Worm (Caenorhabditis elegans) whole organism, L4/young adult: Measurements from ENCODE around the gene slrp-1.
A peak's percentile ranks its signal among the peaks of the same experiment; 100 is the strongest.

ENCODE experiments used
- W03F9.2 ChIP-seq: fragments of 150-350 bp; optimal IDR thresholded peaks from 2 replicates; lab custom pipeline; 2014; ENCODE audit warnings: missing biosample characterization, missing genetic modification characterization
- dao-5 ChIP-seq: sonication (generic microtip); optimal IDR thresholded peaks from 2 replicates; lab custom pipeline; 2016; ENCODE audit warnings: missing genotype, missing genetic modification characterization, moderate library complexity, missing compliant biosample characterization
- him-1 ChIP-seq: sonication (generic microtip); optimal IDR thresholded peaks from 2 replicates; lab custom pipeline; 2016; ENCODE audit warnings: missing genotype, missing genetic modification reagents, missing genetic modification characterization, missing compliant biosample characterization

Gene slrp-1

ce11 chrV:13568533-13568932 is 2.9 kb downstream of the slrp-1 start, which contains the start of the genes nuaf-1 and bir-2:
TSS of gene nuaf-1 (minus strand) at chrV:13568630.
TSS of gene bir-2 (plus strand) at chrV:13568850.
- TF ChIP-seq W03F9.2, result peak; percentile 83
- no peak for TF ChIP-seq him-1 (tag; lab: Kevin White, UChicago)

DNA sequence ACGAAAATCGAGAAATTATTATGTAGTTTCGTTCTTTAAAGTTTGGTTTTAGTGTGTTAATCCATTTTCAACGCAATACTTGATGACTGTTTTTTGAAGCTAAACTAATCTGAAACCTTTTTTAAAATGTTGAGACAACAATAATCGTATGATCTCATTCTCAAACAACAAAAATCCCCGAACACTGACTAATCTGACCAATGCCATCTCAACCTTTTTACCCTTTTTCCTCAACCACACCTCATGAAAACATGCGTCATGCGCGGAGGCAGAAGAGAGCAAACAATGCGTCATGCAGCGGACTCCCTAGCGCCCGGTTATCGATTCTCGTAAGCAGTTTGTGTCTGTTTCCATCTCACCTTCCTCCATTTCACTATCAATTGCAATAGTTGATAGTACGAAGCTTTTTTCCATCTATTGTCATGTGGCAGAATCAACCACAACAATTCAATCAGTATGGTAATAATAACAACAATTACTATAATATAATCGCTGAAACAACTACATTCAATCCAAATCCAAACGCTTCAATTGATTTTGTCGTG is 6.1 kb downstream of the slrp-1 start, which contains the start of gene C50B8.4:
Gene C50B8.4 (plus strand): TSS at position 299 of the 545 bp plus-strand sequence.
- TF ChIP-seq him-1 (tag; lab: Kevin White, UChicago), result no peak
- no peak for TF ChIP-seq dao-5 (tag; lab: Kevin White, UChicago)
- no peak for TF ChIP-seq W03F9.2

DNA sequence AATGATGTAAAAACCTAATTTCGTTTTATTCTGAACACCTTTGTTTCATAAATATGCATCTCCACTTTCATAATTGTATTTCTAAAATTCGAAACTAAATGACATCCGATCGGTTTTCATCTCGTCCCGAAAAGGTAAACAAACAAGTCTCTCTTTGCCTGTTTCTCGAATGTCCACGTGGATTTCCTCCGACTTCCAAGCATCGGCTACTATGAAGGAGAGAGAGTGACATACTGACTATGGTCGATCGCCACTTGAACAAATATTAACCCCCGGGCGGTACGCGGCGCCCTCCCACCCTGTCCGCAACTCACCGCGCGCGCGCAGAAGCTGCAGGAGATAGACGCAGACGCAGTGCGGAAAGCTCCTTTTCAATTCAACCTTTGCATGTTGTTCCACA is 10.2 kb downstream of the slrp-1 start:
- TF ChIP-seq him-1 (tag; lab: Kevin White, UChicago) (no peak), W03F9.2 (no peak)

DNA sequence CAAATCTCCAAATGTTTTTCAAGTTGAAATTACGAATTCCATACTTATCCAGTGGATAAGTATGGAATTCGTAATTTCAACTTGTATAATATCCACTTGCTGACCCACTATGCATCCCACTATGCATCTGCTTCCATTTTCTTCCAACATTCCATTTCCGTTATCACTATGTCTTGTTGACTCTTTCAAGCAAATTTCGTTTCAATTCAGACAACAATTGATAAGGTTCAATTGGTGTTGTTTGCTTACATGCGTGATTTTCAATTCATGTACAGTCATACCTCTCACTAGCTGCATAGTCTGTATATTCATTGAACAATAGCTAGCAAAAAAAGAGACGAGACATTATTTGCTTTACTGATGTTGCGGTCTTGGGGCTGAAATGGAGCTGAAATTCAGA is 11.2 kb downstream of the slrp-1 start:
- no peak for TF ChIP-seq dao-5 (tag; lab: Kevin White, UChicago)
- no peak for TF ChIP-seq him-1 (tag; lab: Kevin White, UChicago)
- TF ChIP-seq W03F9.2, result no peak

- TF ChIP-seq W03F9.2 (no peak), him-1 (tag; lab: Kevin White, UChicago) (no peak), dao-5 (tag; lab: Kevin White, UChicago) (no peak)
Measured at ce11 chrV:13577463-13577862, 11.8 kb downstream of the slrp-1 start.

DNA sequence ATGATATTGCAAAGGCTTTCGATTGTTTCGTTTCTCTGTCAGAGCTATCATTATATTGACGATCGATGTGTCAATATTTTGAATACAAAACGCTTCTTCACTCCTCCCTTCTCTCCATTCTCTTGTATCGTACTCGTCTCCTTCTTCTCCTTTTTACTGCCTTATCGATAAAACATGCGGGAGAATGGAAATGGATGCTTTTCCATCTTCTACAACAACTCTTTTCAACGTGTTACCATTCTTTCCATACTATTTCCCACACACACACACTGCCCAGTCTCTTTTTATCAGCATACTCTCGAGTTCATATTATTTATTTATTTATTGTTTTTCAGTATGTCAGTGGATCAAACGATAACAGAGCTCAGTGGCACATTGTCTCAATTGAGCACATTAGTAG is 13.0 kb downstream of the slrp-1 start, which contains the start of gene C50B8.6:
Gene C50B8.6 (plus strand): TSS at position 336 of the 400 bp plus-strand sequence.
- TF ChIP-seq dao-5 (tag; lab: Kevin White, UChicago) (no peak), W03F9.2 (no peak), him-1 (tag; lab: Kevin White, UChicago) (no peak)

DNA sequence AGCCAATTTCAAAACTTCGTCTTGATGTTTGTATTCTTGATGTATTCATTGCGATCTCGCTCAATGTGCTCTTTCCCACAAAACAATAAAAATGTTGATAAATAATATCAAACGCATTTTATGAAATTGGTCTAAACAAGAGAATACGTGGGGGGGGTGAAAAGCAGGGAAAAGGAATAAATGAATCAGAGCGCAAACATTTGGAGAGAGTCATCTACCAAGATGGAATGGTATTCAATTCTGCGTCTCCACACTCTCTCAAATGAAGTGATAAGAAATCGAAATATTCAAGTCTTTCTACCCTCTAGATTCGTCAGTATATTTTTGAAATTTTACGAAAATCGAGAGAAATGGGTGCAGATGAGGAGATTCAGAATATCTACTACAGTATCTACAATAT is 15.0 kb downstream of the slrp-1 start, which contains the start of gene C50B8.5:
Gene C50B8.5 (plus strand): TSS at position 273 of the 400 bp plus-strand sequence.
- TF ChIP-seq dao-5 (tag; lab: Kevin White, UChicago), result no peak
- TF ChIP-seq him-1 (tag; lab: Kevin White, UChicago), result no peak
- no peak for TF ChIP-seq W03F9.2

- TF ChIP-seq W03F9.2 (no peak), dao-5 (tag; lab: Kevin White, UChicago) (no peak), him-1 (tag; lab: Kevin White, UChicago) (no peak)
Measured at ce11 chrV:13584484-13584883, 18.8 kb downstream of the slrp-1 start, which contains the start of gene F53F4.1. TSS of gene F53F4.1 (plus strand) at chrV:13584784.

ce11 chrV:13587902-13588301 is 22.2 kb downstream of the slrp-1 start, which contains the start of gene F53F4.17:
TSS of gene F53F4.17 (plus strand) at chrV:13588202.
- TF ChIP-seq W03F9.2 (no peak), him-1 (tag; lab: Kevin White, UChicago) (no peak), dao-5 (tag; lab: Kevin White, UChicago) (no peak)

DNA sequence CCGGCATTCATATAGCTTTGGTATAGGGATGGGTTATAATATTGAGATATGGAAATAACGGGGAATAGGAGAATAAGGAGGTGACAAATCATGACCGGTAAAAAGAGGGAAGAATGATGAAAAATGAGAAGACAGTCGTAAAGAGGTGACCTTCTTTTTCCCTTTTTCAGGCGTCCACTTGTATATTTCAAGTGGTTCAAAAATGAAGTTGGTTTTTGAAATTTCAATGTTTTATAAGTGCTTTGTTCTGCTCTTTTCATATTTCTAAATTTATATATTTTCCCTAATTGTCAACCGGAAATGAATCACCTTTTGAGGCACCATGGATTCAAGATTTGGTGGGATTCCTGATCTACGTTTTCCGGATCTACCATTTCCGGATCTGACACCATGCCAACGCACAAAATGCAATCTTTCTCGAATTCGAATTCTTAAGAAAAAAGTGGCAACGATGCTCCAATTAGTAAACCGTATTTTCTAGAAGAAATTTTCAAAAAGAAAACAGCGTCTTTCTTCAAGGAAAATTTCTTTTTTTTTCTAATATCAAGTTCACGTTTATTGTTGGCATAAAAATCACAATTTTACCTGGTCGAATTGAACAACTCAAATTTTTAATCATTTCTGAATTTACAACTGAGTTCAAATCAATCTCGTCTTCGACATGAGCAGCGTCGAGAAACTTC is 24.0 kb downstream of the slrp-1 start, which contains the start of the genes F53F4.2 and F53F4.18:
Gene F53F4.2 (minus strand): TSS at position 101 of the 683 bp plus-strand sequence.
Gene F53F4.18 (plus strand): TSS at position 633 of the 683 bp plus-strand sequence.
- TF ChIP-seq W03F9.2 (no peak), dao-5 (tag; lab: Kevin White, UChicago) (no peak), him-1 (tag; lab: Kevin White, UChicago) (no peak)

DNA sequence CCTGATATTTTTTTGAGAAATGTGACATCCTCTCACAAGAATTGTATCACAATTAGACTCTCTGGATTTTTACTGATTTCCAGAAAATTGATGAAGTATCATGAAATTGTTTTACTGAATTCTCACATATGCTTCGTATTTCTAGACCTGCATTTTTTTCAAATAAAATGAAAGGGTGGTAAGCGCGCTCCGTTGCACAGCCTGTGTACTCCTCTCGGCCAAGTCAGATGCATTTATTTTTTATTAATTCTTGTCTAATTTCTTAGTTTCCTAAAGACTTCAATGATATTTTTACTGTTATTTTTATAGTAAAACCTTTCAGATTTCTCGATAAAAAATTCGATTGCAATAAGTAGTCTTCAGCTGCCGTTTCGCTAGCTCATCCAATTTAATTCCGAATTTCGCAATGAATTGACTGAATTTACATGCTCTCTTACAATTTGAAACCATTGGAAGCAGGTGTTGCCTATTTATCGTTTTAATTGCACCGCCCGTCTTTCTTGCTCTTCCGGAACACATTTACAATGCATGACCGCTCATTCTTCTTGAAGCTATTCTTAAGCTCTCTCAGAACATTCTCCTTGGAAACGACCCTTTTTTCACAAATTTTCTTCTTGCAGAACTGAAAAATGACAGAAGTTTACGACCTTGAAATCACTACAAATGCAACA is 26.0 kb downstream of the slrp-1 start, which contains the start of gene tbcb-1:
Gene tbcb-1 (plus strand): TSS at position 621 of the 671 bp plus-strand sequence.
- TF ChIP-seq him-1 (tag; lab: Kevin White, UChicago) (no peak), dao-5 (tag; lab: Kevin White, UChicago) (no peak), W03F9.2 (peak; percentile 23)

DNA sequence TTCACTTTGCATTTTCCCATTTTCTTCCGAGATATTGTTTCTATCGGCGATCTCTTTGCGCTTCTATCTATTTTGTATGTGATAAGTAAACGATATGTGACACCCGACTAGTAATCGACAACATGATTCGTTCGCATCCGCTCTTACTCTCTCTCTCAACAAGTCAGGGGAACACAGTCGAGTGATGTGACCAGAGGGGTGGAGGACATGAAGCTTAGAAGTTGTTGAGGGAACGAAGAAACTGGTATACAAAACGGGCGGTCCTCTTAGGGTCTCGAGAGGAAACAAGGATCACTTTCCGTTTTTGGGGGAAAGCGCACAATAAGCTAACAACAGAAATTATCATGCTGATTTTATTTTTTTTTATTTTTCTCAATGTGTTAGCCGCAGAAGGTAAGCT is 27.4 kb downstream of the slrp-1 start, which contains the start of gene F53F4.4:
Gene F53F4.4 (plus strand): TSS at position 301 of the 400 bp plus-strand sequence.
- no peak for TF ChIP-seq dao-5 (tag; lab: Kevin White, UChicago)
- TF ChIP-seq W03F9.2, result no peak
- TF ChIP-seq him-1 (tag; lab: Kevin White, UChicago), result no peak

DNA sequence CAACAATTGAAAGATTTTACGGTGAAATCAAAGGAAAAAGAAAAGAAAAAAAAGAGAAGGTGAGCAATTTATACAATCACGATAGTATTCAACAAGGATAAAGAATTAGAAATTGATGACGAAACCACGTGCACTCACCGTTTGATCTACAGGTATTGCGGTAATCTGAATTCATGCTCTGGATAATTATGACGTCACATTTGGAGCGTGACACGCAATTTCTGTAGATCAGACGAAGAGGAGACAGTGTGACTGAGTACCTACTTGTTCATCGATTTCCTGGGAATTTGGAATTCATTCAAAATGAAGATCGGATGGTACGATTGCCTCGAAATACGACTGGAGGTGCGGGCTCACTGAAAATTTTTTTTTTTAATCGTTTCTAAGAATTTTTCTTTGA is 32.7 kb downstream of the slrp-1 start:
- TF ChIP-seq him-1 (tag; lab: Kevin White, UChicago), result no peak
- TF ChIP-seq W03F9.2, result no peak
- no peak for TF ChIP-seq dao-5 (tag; lab: Kevin White, UChicago)
